Worm (Caenorhabditis elegans) whole organism, L3 larva: ENCODE results near the gene ZK1067.3.

ENCODE experiments used
- R02D3.7 ChIP-seq: fragments of 150-350 bp; optimal IDR thresholded peaks from 2 replicates; lab custom pipeline; 2014; ENCODE audit warnings: missing biosample characterization, missing genetic modification characterization
- aly-2 ChIP-seq: fragments of 150-350 bp; optimal IDR thresholded peaks from 2 replicates; lab custom pipeline; 2014; ENCODE audit warnings: missing biosample characterization, missing genetic modification characterization
- ama-1 ChIP-seq: fragments of 150-350 bp; optimal IDR thresholded peaks from 2 replicates; lab custom pipeline; 2018
- ceh-16 ChIP-seq: sonication (generic microtip); optimal IDR thresholded peaks from 2 replicates; lab custom pipeline; 2017; ENCODE audit warnings: missing biosample characterization, missing genetic modification characterization
- ceh-28 ChIP-seq: fragments of 150-350 bp; optimal IDR thresholded peaks from 2 replicates; lab custom pipeline; 2014; ENCODE audit warnings: missing biosample characterization, missing genetic modification reagents, missing genetic modification characterization
- ceh-9 ChIP-seq: sonication (generic microtip); optimal IDR thresholded peaks from 2 replicates; lab custom pipeline; 2018; ENCODE audit warnings: missing biosample characterization, missing genetic modification characterization
- daf-12 ChIP-seq: fragments of 150-350 bp; optimal IDR thresholded peaks from 2 replicates; lab custom pipeline; 2014; ENCODE audit warnings: missing biosample characterization, missing genetic modification reagents, missing genetic modification characterization
- egl-27 ChIP-seq: sonication (generic microtip); optimal IDR thresholded peaks from 4 replicates; lab custom pipeline; 2017; ENCODE audit warnings: missing biosample characterization, missing genetic modification reagents, missing genetic modification characterization
- elt-1 ChIP-seq: fragments of 150-350 bp; optimal IDR thresholded peaks from 2 replicates; lab custom pipeline; 2014; ENCODE audit warnings: missing biosample characterization, missing genetic modification characterization
- elt-2 ChIP-seq: sonication (generic microtip); optimal IDR thresholded peaks from 2 replicates; lab custom pipeline; 2016; ENCODE audit warnings: missing genetic modification reagents, mild to moderate bottlenecking, missing genetic modification characterization, missing compliant biosample characterization
- eor-1 ChIP-seq, 2 experiments: fragments of 150-350 bp; optimal IDR thresholded peaks; 2 replicates each; lab custom pipeline; 2014 to 2018; ENCODE audit warnings: missing biosample characterization in 2 of 2, missing genetic modification characterization in 2 of 2
- fos-1 ChIP-seq: fragments of 150-350 bp; optimal IDR thresholded peaks from 2 replicates; lab custom pipeline; 2014; ENCODE audit warnings: missing biosample characterization, missing genetic modification characterization
- lin-15B ChIP-seq: fragments of 150-350 bp; optimal IDR thresholded peaks from 2 replicates; lab custom pipeline; 2014; ENCODE audit warnings: missing biosample characterization, missing genetic modification characterization
- lin-39 ChIP-seq: fragments of 150-350 bp; optimal IDR thresholded peaks from 2 replicates; lab custom pipeline; 2018; ENCODE audit warnings: missing biosample characterization, missing genetic modification reagents, missing genetic modification characterization
- lsy-12 ChIP-seq: sonication (generic microtip); optimal IDR thresholded peaks from 2 replicates; lab custom pipeline; 2016; ENCODE audit warnings: mild to moderate bottlenecking, missing genetic modification characterization, missing compliant biosample characterization
- mdl-1 ChIP-seq: fragments of 150-350 bp; optimal IDR thresholded peaks from 2 replicates; lab custom pipeline; 2014; ENCODE audit warnings: missing biosample characterization, missing genetic modification characterization
- mml-1 ChIP-seq: fragments of 150-350 bp; sonication (generic microtip); optimal IDR thresholded peaks from 3 replicates; lab custom pipeline; 2014; ENCODE audit warnings: missing biosample characterization, missing genetic modification characterization
- nfya-1 ChIP-seq: sonication (generic microtip); optimal IDR thresholded peaks from 2 replicates; lab custom pipeline; 2017; ENCODE audit warnings: missing genetic modification characterization, mild to moderate bottlenecking, missing compliant biosample characterization, antibody characterized with exemption, moderate library complexity; ENCODE audit not compliant: insufficient read depth
- nhr-23 ChIP-seq: fragments of 150-350 bp; optimal IDR thresholded peaks from 2 replicates; lab custom pipeline; 2014; ENCODE audit warnings: missing biosample characterization, missing genetic modification reagents, missing genetic modification characterization
- nhr-25 ChIP-seq: sonication (generic microtip); optimal IDR thresholded peaks from 2 replicates; lab custom pipeline; 2017; ENCODE audit warnings: missing biosample characterization, missing genetic modification characterization
- nhr-28 ChIP-seq: fragments of 150-350 bp; optimal IDR thresholded peaks from 2 replicates; lab custom pipeline; 2014; ENCODE audit warnings: missing biosample characterization, missing genetic modification characterization
- nhr-43 ChIP-seq: sonication (generic microtip); optimal IDR thresholded peaks from 2 replicates; lab custom pipeline; 2016; ENCODE audit warnings: mild to moderate bottlenecking, missing genetic modification characterization, missing compliant biosample characterization; ENCODE audit not compliant: poor library complexity, severe bottlenecking
- nhr-67 ChIP-seq: fragments of 150-350 bp; optimal IDR thresholded peaks from 2 replicates; lab custom pipeline; 2014; ENCODE audit warnings: missing biosample characterization, missing genetic modification characterization
- nhr-76 ChIP-seq: fragments of 150-350 bp; sonication (generic microtip); optimal IDR thresholded peaks from 5 replicates; lab custom pipeline; 2014; ENCODE audit warnings: missing biosample characterization, missing genetic modification characterization
- pha-4 ChIP-seq: fragments of 150-350 bp; optimal IDR thresholded peaks from 2 replicates; lab custom pipeline; 2014; ENCODE audit warnings: missing biosample characterization, missing genetic modification reagents, missing genetic modification characterization
- pqm-1 ChIP-seq: fragments of 150-350 bp; optimal IDR thresholded peaks from 2 replicates; lab custom pipeline; 2017; ENCODE audit warnings: missing biosample characterization, missing genetic modification characterization, inconsistent platforms
- skn-1 ChIP-seq: fragments of 150-350 bp; optimal IDR thresholded peaks from 2 replicates; lab custom pipeline; 2014; ENCODE audit warnings: missing biosample characterization, missing genetic modification characterization
- snpc-4 ChIP-seq: fragments of 150-350 bp; optimal IDR thresholded peaks from 2 replicates; lab custom pipeline; 2014; ENCODE audit warnings: missing biosample characterization, missing genetic modification characterization
- unc-39 ChIP-seq: sonication (generic microtip); optimal IDR thresholded peaks from 4 replicates; lab custom pipeline; 2017; ENCODE audit warnings: missing biosample characterization, missing genetic modification characterization
- ztf-4 ChIP-seq: fragments of 150-350 bp; optimal IDR thresholded peaks from 2 replicates; lab custom pipeline; 2014; ENCODE audit warnings: missing biosample characterization, missing genetic modification characterization

Gene ZK1067.3

DNA sequence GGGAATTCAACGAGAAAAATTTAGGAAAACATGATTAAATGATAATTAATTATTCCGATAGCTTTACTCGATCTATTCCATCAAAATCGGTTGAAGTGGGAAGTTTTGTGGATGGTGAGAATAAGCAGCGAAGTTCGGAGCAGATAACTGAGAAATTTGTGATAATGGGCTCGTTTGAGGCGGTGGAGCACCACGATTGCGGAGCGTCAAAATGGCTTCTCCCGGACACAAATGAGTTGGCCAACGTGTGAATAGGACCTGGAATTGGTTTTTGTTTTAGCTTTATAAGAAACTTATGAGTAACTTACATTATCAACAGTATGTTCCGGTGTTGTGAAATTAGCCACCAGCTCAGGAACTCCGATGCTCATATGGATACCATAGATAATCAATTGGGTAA, 44.3 kb upstream of the ZK1067.3 start:
- TF ChIP-seq ceh-16 (tag; lab: Kevin White, UChicago): no peak
- no peak for TF ChIP-seq ceh-28 (tag; lab: Kevin White, UChicago)
- no peak for TF ChIP-seq lsy-12
- no peak for TF ChIP-seq nhr-76 (tag; lab: Kevin White, UChicago)
- TF ChIP-seq ceh-9 (tag; lab: Kevin White, UChicago): no peak
- no peak for TF ChIP-seq fos-1
- no peak for TF ChIP-seq nhr-67 (tag; lab: Kevin White, UChicago)
- no peak for TF ChIP-seq aly-2 (tag; lab: Kevin White, UChicago)
- TF ChIP-seq nhr-43 (tag; lab: Kevin White, UChicago): no peak
- no peak for TF ChIP-seq ztf-4 (tag; lab: Kevin White, UChicago)
- TF ChIP-seq eor-1 (tag; optimal IDR thresholded peaks at IDR 0.05; lab: Kevin White, UChicago): no peak
- no peak for TF ChIP-seq nhr-25 (tag; lab: Kevin White, UChicago)
- no peak for TF ChIP-seq egl-27 (tag; lab: Kevin White, UChicago)
- TF ChIP-seq ama-1 (lab: Kevin White, UChicago): no peak
- no peak for TF ChIP-seq lin-15B (tag; lab: Kevin White, UChicago)
- no peak for TF ChIP-seq daf-12 (tag; lab: Kevin White, UChicago)

DNA sequence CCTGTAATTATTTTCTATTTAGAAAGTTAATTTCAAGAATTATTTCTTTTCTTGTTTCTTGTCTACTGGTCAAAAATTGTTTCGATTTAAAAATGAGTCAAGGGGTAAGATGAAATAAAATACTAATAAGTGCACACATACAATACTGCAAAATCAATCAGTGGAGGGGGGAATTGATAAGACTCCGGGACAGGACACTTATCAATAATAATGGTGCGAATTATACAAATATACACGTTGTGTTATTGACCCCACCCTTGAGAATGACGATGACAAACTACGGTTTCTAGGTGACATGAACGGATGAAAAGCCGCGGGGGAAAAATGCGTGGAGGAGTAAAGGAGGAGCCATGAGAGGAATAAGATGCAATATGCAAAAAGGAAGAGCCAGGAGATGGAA, 41.9 kb upstream of the ZK1067.3 start:
- TF ChIP-seq pqm-1 (tag; lab: Kevin White, UChicago): peak; percentile 51
- TF ChIP-seq aly-2 (tag; lab: Kevin White, UChicago): no peak
- TF ChIP-seq mdl-1: no peak
- peak; percentile 48 for TF ChIP-seq pha-4 (tag; lab: Kevin White, UChicago)
- TF ChIP-seq elt-2 (tag; lab: Kevin White, UChicago): peak; percentile 60

DNA sequence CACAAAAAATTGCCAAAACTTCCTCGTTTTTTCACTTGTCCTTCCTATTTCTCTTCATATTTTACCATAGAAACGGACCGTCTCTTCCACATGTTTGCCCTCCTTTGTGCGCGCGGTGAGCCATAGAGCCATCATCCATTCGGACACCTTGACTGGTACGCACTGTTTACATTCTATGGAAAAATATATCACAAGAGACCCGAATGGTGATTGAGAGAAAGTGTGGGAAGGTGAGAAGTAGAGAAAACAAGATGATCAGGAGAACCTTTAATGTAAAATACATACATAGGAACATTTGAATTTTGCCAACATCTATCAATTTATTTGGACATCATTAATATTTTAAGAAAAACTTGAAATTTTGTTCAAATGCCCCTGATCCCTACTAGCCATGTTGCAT, 37.2 kb upstream of the ZK1067.3 start:
- TF ChIP-seq elt-1 (tag; lab: Kevin White, UChicago): no peak
- TF ChIP-seq pha-4 (tag; lab: Kevin White, UChicago): peak; percentile 95

DNA sequence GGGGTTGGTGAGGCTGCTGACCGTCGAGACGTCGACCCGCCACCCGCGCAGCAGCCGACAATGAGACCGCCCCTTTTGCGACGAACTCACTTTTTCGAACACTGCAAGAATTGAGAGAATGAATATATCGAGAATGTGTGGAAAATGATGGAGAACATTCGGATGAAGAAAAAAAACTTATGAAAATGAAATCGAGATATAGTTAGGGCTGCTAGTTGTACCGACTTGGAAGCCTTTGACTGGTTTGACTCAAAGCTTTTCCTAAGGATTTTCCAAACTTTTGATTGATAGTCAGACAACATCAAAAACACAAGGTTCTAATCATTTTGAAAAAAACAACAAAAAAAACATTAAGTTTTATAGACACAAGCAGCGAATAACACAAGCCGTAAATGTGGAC, 34.7 kb upstream of the ZK1067.3 start, which contains the start of gene sym-2:
sym-2 (minus strand) TSS at position 101 of the 400 bp plus-strand sequence.
- TF ChIP-seq elt-2 (tag; lab: Kevin White, UChicago): no peak
- TF ChIP-seq nhr-25 (tag; lab: Kevin White, UChicago): peak; percentile 23
- peak; percentile 40 for TF ChIP-seq nhr-23 (tag; lab: Kevin White, UChicago)

DNA sequence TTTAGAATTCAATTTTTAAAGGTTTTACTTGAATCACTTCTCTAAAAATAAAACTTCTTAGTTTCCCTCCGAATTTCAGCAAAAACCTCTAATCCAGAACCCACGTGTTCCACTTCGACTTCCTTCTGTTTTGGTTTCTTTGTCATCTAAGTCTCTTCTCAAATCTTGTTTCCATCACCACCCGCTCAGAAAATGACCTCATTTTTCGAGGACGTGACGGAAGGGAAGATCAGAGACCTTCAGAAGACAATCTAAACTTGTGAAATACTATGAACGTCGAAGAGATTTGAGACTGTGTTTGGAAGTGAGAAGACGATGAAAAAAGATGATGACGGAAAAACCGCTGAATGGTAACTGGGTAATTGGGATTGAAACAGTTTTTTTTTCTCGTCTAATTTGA, 33.4 kb upstream of the ZK1067.3 start:
- TF ChIP-seq snpc-4 (tag; lab: Kevin White, UChicago): no peak
- peak; percentile 1 for TF ChIP-seq elt-1 (tag; lab: Kevin White, UChicago)
- TF ChIP-seq nhr-23 (tag; lab: Kevin White, UChicago): peak; percentile 83
- peak; percentile 75 for TF ChIP-seq nhr-25 (tag; lab: Kevin White, UChicago)
- TF ChIP-seq mml-1: no peak
- no peak for TF ChIP-seq nhr-28 (tag; lab: Kevin White, UChicago)

DNA sequence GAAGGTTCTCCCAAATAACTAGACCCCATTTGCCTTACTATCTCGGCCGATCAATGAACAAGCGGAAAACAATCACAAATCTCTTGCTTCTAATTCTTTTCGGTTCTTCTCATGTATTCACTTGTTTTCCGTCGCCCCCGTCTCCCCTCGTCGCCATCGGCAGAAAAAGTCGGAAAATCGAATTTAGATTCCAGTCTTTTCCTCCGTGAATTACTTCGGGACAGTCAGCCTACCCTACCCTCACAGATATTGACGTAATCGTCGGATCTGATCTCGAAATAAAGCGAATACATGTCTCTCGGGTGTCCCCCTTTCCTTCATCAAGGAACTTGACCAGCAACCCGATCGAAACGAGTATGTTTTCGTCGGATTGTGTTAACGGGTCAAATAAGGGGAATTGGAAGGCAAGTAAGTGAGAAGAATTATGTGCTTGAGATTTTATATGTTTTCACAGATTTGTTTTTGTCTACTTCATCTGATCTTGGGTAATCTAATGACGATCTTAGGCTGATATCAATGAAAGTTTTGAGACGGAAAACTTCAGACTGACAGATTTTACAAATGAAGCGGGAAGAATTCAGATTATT, 32.5 kb upstream of the ZK1067.3 start:
- TF ChIP-seq nhr-67 (tag; lab: Kevin White, UChicago): no peak
- TF ChIP-seq lin-39 (tag; lab: Kevin White, UChicago): no peak
- peak; percentile 60 for TF ChIP-seq elt-1 (tag; lab: Kevin White, UChicago)
- TF ChIP-seq R02D3.7 (tag; lab: Kevin White, UChicago): no peak
- TF ChIP-seq ceh-28 (tag; lab: Kevin White, UChicago): no peak
- no peak for TF ChIP-seq skn-1 (tag; lab: Kevin White, UChicago)
- TF ChIP-seq nfya-1 (tag; lab: Kevin White, UChicago): no peak
- TF ChIP-seq unc-39: no peak
- TF ChIP-seq nhr-28 (tag; lab: Kevin White, UChicago): no peak
- TF ChIP-seq nhr-23 (tag; lab: Kevin White, UChicago): peak; percentile 78
- no peak for TF ChIP-seq nhr-25 (tag; lab: Kevin White, UChicago)
- TF ChIP-seq, all 47 proteins: peak for 2
